Worm (Caenorhabditis elegans): ENCODE measurements around the gene clec-65.

Gene clec-65

ce11 chrII:12923225-12923624, 22.1 kb downstream of the clec-65 start (continued):
- peak; percentile 91 for TF ChIP-seq hrde-1 (tag; optimal IDR thresholded peaks at IDR 0.05; ENCODE audit: borderline replicate concordance)
- no peak for TF ChIP-seq C06A6.2 (GFP tag; conservative IDR thresholded peaks at IDR 0.05)

DNA sequence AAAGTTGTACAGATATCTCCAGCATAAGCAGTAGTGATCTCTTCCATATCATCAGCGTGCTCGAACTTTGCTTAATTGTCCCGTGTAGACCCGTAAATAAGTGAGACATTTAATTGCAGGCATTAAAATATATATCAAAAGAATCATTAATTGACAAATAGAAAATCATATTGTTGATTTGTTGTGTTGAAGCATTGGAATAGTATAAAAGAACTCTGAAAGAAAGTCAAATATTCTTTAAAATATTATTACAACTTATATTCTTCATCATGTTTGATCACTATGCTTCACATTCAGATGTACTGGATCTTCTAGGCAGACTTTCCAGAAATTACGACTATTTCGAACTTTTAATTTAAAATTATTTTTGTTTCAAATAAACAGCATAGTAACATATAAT, 24.4 kb downstream of the clec-65 start, which contains the start of gene F58G1.8:
TSS of gene F58G1.8 (minus strand) at position 101 of the 400 bp plus-strand sequence.
- TF ChIP-seq lin-54 (GFP tag; optimal IDR thresholded peaks at IDR 0.05) (no peak), die-1 (tag; optimal IDR thresholded peaks at IDR 0.05) (no peak), repo-1 (tag; optimal IDR thresholded peaks at IDR 0.05) (no peak), him-1 (tag; optimal IDR thresholded peaks at IDR 0.05) (no peak), madf-3 (GFP tag; IDR thresholded peaks at IDR 0.05) (no peak)

DNA sequence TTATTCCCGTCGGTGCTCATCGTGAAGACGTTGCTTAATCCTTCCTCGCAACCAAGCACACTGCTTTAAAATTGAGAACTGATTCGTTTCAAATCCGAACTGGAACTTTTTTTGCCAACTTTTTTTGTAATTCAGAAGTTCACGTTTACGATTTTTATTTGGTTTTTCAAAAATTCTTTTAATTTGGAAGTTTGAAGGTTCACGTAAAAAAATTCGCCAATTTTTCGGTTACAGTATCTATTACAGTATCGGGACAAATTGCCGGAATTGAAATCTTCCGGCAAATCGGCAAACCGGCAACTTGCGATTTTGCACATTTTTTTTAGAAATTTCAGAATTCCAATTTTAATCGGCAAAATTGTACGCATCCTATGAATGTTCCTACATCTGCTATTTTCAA, 27.1 kb downstream of the clec-65 start, which contains the start of gene F58G1.3:
TSS of gene F58G1.3 (minus strand) at position 101 of the 400 bp plus-strand sequence.
- no peak for TF ChIP-seq F39B2.1 (GFP tag; IDR thresholded peaks at IDR 0.05)
- TF ChIP-seq mxl-1 (tag; optimal IDR thresholded peaks at IDR 0.05): no peak
- no peak for TF ChIP-seq dox-1 (GFP tag; IDR thresholded peaks at IDR 0.05)
- no peak for TF ChIP-seq Y67H2A.10 (GFP tag; conservative IDR thresholded peaks at IDR 0.05)

- TF ChIP-seq lin-35 (GFP tag; optimal IDR thresholded peaks at IDR 0.05) (no peak), ceh-91 (GFP tag; IDR thresholded peaks at IDR 0.05) (no peak), attf-3 (GFP tag; conservative IDR thresholded peaks at IDR 0.05) (no peak), nhr-80 (tag; optimal IDR thresholded peaks at IDR 0.05) (peak; percentile 33)
These were observed 29.0 kb downstream of the clec-65 start for ce11 chrII:12930138-12930537.

ce11 chrII:12931456-12931923, 30.4 kb downstream of the clec-65 start, which contains the start of gene dct-18:
TSS of gene dct-18 (plus strand) at chrII:12931873.
- TF ChIP-seq nhr-80 (tag; optimal IDR thresholded peaks at IDR 0.05) (peak; percentile 77), B0019.2 (GFP tag; conservative IDR thresholded peaks at IDR 0.05) (no peak), mel-28 (tag; optimal IDR thresholded peaks at IDR 0.05; ENCODE audit: borderline replicate concordance) (no peak), madf-10 (tag; optimal IDR thresholded peaks at IDR 0.05) (no peak), ets-4 (GFP tag; optimal IDR thresholded peaks at IDR 0.05) (peak; percentile 1), let-607 (tag; optimal IDR thresholded peaks at IDR 0.05) (peak; percentile 47 to 60), pha-4 (tag; optimal IDR thresholded peaks at IDR 0.05) (no peak), Y53G8AR.9 (GFP tag; conservative IDR thresholded peaks at IDR 0.05) (no peak), repo-1 (tag; optimal IDR thresholded peaks at IDR 0.05) (no peak), pbrm-1 (GFP tag; IDR thresholded peaks at IDR 0.05) (no peak), ama-1 (optimal IDR thresholded peaks at IDR 0.05) (no peak), ama-1 (GFP tag; optimal IDR thresholded peaks at IDR 0.05) (no peak)

DNA sequence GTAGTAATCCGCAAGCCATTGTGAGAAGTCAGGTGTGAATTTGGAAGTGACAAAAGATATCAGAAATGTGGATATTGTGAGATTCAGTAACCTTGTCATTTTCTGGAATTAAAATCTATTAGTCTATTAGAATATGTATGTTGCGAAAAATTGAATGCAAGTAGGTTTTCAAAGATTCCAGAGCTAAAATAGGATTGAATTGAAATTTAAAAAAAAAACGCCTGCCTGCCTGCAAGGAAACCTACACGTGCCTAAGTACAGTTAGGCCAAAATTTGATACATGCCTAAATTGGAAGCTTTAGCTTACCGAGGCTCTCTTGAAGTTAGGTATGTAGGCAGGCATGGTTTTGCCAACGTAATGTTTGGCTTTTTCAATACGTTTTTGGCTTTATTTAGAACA, 34.1 kb downstream of the clec-65 start, which contains the start of gene lips-9:
TSS of gene lips-9 (minus strand) at position 101 of the 400 bp plus-strand sequence.
- TF ChIP-seq C06A6.2 (GFP tag; conservative IDR thresholded peaks at IDR 0.05) (no peak), F49E8.2 (tag; optimal IDR thresholded peaks at IDR 0.05; ENCODE audit: insufficient read depth) (no peak), hrde-1 (tag; optimal IDR thresholded peaks at IDR 0.05; ENCODE audit: borderline replicate concordance) (no peak), tbx-9 (tag; optimal IDR thresholded peaks at IDR 0.05; ENCODE audit: borderline replicate concordance) (no peak), pbrm-1 (GFP tag; IDR thresholded peaks at IDR 0.05) (no peak), nhr-120 (GFP tag; IDR thresholded peaks at IDR 0.05) (no peak), repo-1 (tag; optimal IDR thresholded peaks at IDR 0.05) (no peak), nhr-80 (tag; optimal IDR thresholded peaks at IDR 0.05) (no peak), sea-2 (GFP tag; IDR thresholded peaks at IDR 0.05) (no peak), hlh-12 (tag; optimal IDR thresholded peaks at IDR 0.05) (no peak), zfh-2 (GFP tag; conservative IDR thresholded peaks at IDR 0.05) (no peak), ztf-6 (GFP tag; IDR thresholded peaks at IDR 0.05) (no peak), zim-3 (tag; optimal IDR thresholded peaks at IDR 0.05) (no peak), mxl-1 (tag; optimal IDR thresholded peaks at IDR 0.05) (no peak), rcor-1 (GFP tag; IDR thresholded peaks at IDR 0.05) (no peak), C17E4.6 (GFP tag; IDR thresholded peaks at IDR 0.05) (no peak), die-1 (tag; optimal IDR thresholded peaks at IDR 0.05) (no peak), lin-40 (tag; optimal IDR thresholded peaks at IDR 0.05) (no peak), T26A5.8 (tag; optimal IDR thresholded peaks at IDR 0.05) (no peak), ztf-22 (GFP tag; optimal IDR thresholded peaks at IDR 0.05) (no peak)
